Worm (Caenorhabditis elegans): ENCODE data around the gene bath-39.
A peak's percentile ranks its signal among the peaks of the same experiment; 100 is the strongest.

- TF ChIP-seq nhr-6 (tag; optimal IDR thresholded peaks at IDR 0.05) (no peak), nhr-11 (tag; optimal IDR thresholded peaks at IDR 0.05) (no peak), aha-1 (tag) (peak; percentile 80), Y48G9A.11 (GFP tag; IDR thresholded peaks at IDR 0.05) (no peak), pqm-1 (tag; optimal IDR thresholded peaks at IDR 0.05) (no peak), spr-3 (GFP tag; optimal IDR thresholded peaks at IDR 0.05) (no peak), nhr-25 (tag; optimal IDR thresholded peaks at IDR 0.05; ENCODE audit: borderline replicate concordance, insufficient read depth) (no peak), daf-12 (tag; optimal IDR thresholded peaks at IDR 0.05) (no peak)
Observed at ce11 chrV:13488297-13488803, 29.1 kb downstream of the bath-39 start.
